Worm (Caenorhabditis elegans) whole organism, L1 larva: ENCODE data around the gene sftb-1.

Experiments
- blmp-1 ChIP-seq: fragments of 150-350 bp; optimal IDR thresholded peaks from 2 replicates; lab custom pipeline; 2014; ENCODE audit warnings: missing biosample characterization, missing genetic modification characterization
- skn-1 ChIP-seq: fragments of 150-350 bp; optimal IDR thresholded peaks from 2 replicates; lab custom pipeline; 2014; ENCODE audit warnings: missing biosample characterization, missing genetic modification characterization
- ztf-4 ChIP-seq: fragments of 150-350 bp; optimal IDR thresholded peaks from 2 replicates; lab custom pipeline; 2014; ENCODE audit warnings: missing biosample characterization, missing genetic modification characterization

DNA sequence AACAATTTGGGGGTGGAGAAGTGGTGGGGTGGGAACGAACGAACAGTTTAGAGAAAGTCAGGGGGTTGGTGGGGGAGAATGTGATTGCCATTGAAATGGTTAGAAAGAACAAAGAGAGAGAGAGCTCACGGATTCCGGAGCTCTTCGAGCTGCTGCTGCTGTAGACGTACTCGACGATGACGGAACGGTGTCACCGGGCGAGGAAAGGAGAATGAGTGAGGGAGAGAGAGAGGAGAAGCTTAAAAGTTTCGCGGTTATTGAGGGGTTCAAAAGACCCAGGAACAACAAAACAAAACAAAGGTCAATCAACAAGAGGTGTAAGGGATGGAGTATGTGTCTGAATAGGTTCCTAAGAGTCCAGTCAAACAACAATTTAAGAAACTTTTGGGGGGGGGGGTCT lies 7.2 kb upstream of the sftb-1 start:
- no peak for TF ChIP-seq blmp-1 (tag; lab: Kevin White, UChicago)
- TF ChIP-seq skn-1 = no peak
- TF ChIP-seq ztf-4 = no peak
